Worm (Caenorhabditis elegans): ENCODE data around the gene aqp-7.

The aqp-7 gene

ce11 chrX:3035972-3036379 is 11.1 kb downstream of the aqp-7 start (continued):
- TF ChIP-seq rnt-1 (tag; optimal IDR thresholded peaks at IDR 0.05) (peak; percentile 97), gmeb-2 (tag; optimal IDR thresholded peaks at IDR 0.05) (peak; percentile 96), hlh-6 (tag; optimal IDR thresholded peaks at IDR 0.05) (peak; percentile 96), tbx-7 (tag; optimal IDR thresholded peaks at IDR 0.05) (peak; percentile 37), fkh-6 (tag; optimal IDR thresholded peaks at IDR 0.05) (peak; percentile 92), elt-2 (tag; optimal IDR thresholded peaks at IDR 0.05) (peak; percentile 95), ttx-3 (tag; optimal IDR thresholded peaks at IDR 0.05) (peak; percentile 95), unc-3 (GFP tag; conservative IDR thresholded peaks at IDR 0.05) (peak; percentile 92), unc-3 (tag; optimal IDR thresholded peaks at IDR 0.05) (peak; percentile 95), ceh-2 (tag; optimal IDR thresholded peaks at IDR 0.05) (peak; percentile 89), nfya-1 (tag; optimal IDR thresholded peaks at IDR 0.05) (peak; percentile 86), dve-1 (tag; optimal IDR thresholded peaks at IDR 0.05) (peak; percentile 98), tbx-2 (tag; optimal IDR thresholded peaks at IDR 0.05) (peak; percentile 91), ceh-24 (tag; optimal IDR thresholded peaks at IDR 0.05) (peak; percentile 94), ztf-16 (tag; optimal IDR thresholded peaks at IDR 0.05) (peak; percentile 94), unc-42 (tag; optimal IDR thresholded peaks at IDR 0.05) (peak; percentile 68), sox-4 (tag; optimal IDR thresholded peaks at IDR 0.05) (peak; percentile 93), unc-86 (tag; optimal IDR thresholded peaks at IDR 0.05) (peak; percentile 95), ama-1 (optimal IDR thresholded peaks at IDR 0.05) (no peak), ceh-34 (tag; optimal IDR thresholded peaks at IDR 0.05) (peak; percentile 94), F13H6.1 (tag; optimal IDR thresholded peaks at IDR 0.05) (peak; percentile 92), hlh-8 (tag; optimal IDR thresholded peaks at IDR 0.05) (peak; percentile 93), K09A11.1 (tag; optimal IDR thresholded peaks at IDR 0.05; ENCODE audit: insufficient read depth) (peak; percentile 86), nhr-11 (tag; optimal IDR thresholded peaks at IDR 0.05) (no peak), dmd-4 (tag; optimal IDR thresholded peaks at IDR 0.05; ENCODE audit: borderline replicate concordance) (peak; percentile 94), lin-11 (tag; optimal IDR thresholded peaks at IDR 0.05) (peak; percentile 89), fkh-10 (GFP tag; optimal IDR thresholded peaks at IDR 0.05) (peak; percentile 82), pax-1 (tag; optimal IDR thresholded peaks at IDR 0.05) (peak; percentile 60), ceh-6 (GFP tag; optimal IDR thresholded peaks at IDR 0.05) (peak; percentile 89), eyg-1 (tag; optimal IDR thresholded peaks at IDR 0.05) (peak; percentile 77), ceh-45 (GFP tag; IDR thresholded peaks at IDR 0.05) (peak; percentile 95), fax-1 (tag; optimal IDR thresholded peaks at IDR 0.05) (peak; percentile 91), mec-3 (tag; optimal IDR thresholded peaks at IDR 0.05; ENCODE audit: borderline replicate concordance) (peak; percentile 82), ets-4 (tag; optimal IDR thresholded peaks at IDR 0.05) (peak; percentile 82), sdc-2 (tag; optimal IDR thresholded peaks at IDR 0.05) (peak; percentile 93), ceh-48 (tag; optimal IDR thresholded peaks at IDR 0.05) (peak; percentile 90)

ce11 chrX:3040021-3040420 is 15.2 kb downstream of the aqp-7 start:
- TF ChIP-seq ceh-31 (tag; optimal IDR thresholded peaks at IDR 0.05) (no peak), unc-42 (tag; optimal IDR thresholded peaks at IDR 0.05) (peak; percentile 71), pax-1 (tag; optimal IDR thresholded peaks at IDR 0.05) (no peak), tbx-2 (tag; optimal IDR thresholded peaks at IDR 0.05) (no peak)

- no peak for TF ChIP-seq pat-9 (tag; optimal IDR thresholded peaks at IDR 0.05)
- TF ChIP-seq ceh-31 (tag; optimal IDR thresholded peaks at IDR 0.05), result peak; percentile 85
Measured at ce11 chrX:3040609-3041008, 15.7 kb downstream of the aqp-7 start.

ce11 chrX:3045466-3045865 is 20.6 kb downstream of the aqp-7 start, which contains the start of gene cnnm-3:
Gene cnnm-3 (minus strand): TSS chrX:3045847.
- TF ChIP-seq zip-5 (tag; optimal IDR thresholded peaks at IDR 0.05) (no peak), ceh-2 (tag; optimal IDR thresholded peaks at IDR 0.05) (no peak), ceh-31 (tag; optimal IDR thresholded peaks at IDR 0.05) (no peak), pax-1 (tag; optimal IDR thresholded peaks at IDR 0.05) (no peak), ttx-3 (tag; optimal IDR thresholded peaks at IDR 0.05) (no peak), odd-2 (tag; optimal IDR thresholded peaks at IDR 0.05) (no peak), ets-4 (tag; optimal IDR thresholded peaks at IDR 0.05) (no peak)

Data from whole organism, late embryonic.